Worm (Caenorhabditis elegans) whole organism, mixed stage, embryonic: ENCODE data around the gene F40G9.5.

Experiments used
- ces-1 ChIP-seq: fragments of 150-350 bp; optimal IDR thresholded peaks from 2 replicates; lab custom pipeline; 2014; ENCODE audit warnings: missing biosample characterization, missing genetic modification reagents, missing genetic modification characterization
- pha-4 ChIP-seq: fragments of 150-350 bp; optimal IDR thresholded peaks from 2 replicates; lab custom pipeline; 2018; ENCODE audit warnings: missing biosample characterization, missing genetic modification reagents, missing genetic modification characterization
- unc-62 ChIP-seq: fragments of 150-350 bp; optimal IDR thresholded peaks from 2 replicates; lab custom pipeline; 2014; ENCODE audit warnings: missing biosample characterization, missing genetic modification reagents, missing genetic modification characterization

DNA sequence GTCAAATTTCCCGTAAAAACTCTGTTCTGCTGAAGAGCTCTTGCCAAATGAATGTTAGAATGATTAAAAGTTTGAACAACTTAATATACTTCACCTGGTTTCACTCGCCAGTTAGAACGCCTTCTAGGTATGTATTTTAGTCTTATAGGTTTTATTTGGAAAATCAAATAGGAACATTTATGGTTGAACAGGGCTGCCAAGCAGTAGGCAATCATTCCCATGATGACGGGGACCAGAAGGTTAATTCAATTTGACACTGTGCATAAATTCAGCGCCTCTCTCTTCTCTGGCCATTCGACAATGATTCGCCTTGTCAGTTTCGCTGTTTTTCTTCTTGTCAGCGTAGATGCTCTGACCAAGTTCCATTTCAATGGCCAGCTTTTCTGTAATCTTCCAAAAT lies 1.0 kb downstream of the F40G9.5 start, which contains the start of gene F40G9.15:
- TF ChIP-seq unc-62 (GFP tag; lab: Kevin White, UChicago) (no peak), ces-1 (no peak), pha-4 (tag; lab: Kevin White, UChicago) (no peak)
